Worm (Caenorhabditis elegans): ENCODE data around the gene F29B9.11.

DNA sequence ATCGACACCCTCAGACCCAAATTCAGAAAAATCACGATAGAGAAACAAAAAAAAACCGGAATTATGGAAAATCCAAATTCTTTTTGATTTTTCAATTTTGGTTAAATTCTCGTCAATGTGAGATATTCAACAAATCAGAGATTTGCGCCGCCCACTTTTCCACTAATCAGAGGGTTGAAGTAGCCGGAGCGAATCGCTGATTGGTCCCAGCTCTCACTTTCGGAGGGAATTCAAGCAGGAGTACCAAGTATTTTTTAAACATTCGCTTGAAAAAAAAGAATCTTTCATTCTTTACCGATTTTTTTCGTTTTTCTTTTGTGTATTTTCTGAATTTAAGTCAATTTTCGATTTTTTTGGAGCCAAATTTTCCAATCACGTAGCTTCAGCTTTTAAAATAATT lies 45.9 kb upstream of the F29B9.11 start:
- TF ChIP-seq ama-1 (optimal IDR thresholded peaks at IDR 0.05): no peak
- TF ChIP-seq ama-1 (GFP tag; optimal IDR thresholded peaks at IDR 0.05): no peak
- no peak for TF ChIP-seq nhr-90 (tag; optimal IDR thresholded peaks at IDR 0.05)
- no peak for TF ChIP-seq F37B4.10 (GFP tag; IDR thresholded peaks at IDR 0.05)
- TF ChIP-seq unc-62 (GFP tag; optimal IDR thresholded peaks at IDR 0.05): no peak
- TF ChIP-seq ztf-6 (GFP tag; IDR thresholded peaks at IDR 0.05): no peak
- no peak for TF ChIP-seq unc-130 (GFP tag; optimal IDR thresholded peaks at IDR 0.05)
- TF ChIP-seq lag-1 (GFP tag; IDR thresholded peaks at IDR 0.05): no peak
- TF ChIP-seq rec-8 (tag; optimal IDR thresholded peaks at IDR 0.05): no peak
- no peak for TF ChIP-seq hmg-1.2 (GFP tag; IDR thresholded peaks at IDR 0.05)
- TF ChIP-seq tbp1 (GFP tag; optimal IDR thresholded peaks at IDR 0.05): no peak

All from whole organism, young adult.